Worm (Caenorhabditis elegans): ENCODE data around the gene shc-2.

DNA sequence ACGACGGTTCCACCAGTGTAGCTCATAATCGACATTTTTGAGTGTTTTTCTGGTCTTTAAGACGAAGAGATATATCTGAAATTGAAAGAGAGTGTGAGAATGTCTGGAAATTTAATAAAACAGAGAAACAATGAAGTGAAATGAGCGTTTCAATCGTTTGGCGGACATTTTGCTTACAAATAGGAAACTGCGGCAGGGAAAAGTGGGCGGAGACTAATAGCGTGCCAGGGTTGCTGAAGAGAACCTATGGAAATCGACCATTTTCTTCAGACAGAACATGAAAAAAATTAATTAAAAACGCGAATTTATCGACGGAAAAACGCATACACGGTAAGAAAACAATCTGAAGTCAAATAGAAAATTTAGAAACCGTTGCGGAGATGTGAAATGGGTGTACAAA is 13.6 kb upstream of the shc-2 start, which contains the start of gene pbs-3:
- TF ChIP-seq lin-13 (tag; optimal IDR thresholded peaks at IDR 0.05) (peak; percentile 24), cnd-1 (tag; optimal IDR thresholded peaks at IDR 0.05) (no peak), elt-3 (tag; optimal IDR thresholded peaks at IDR 0.05) (no peak), unc-62 (GFP tag; optimal IDR thresholded peaks at IDR 0.05) (no peak), lsy-2 (tag; optimal IDR thresholded peaks at IDR 0.05) (peak; percentile 62), ztf-11 (tag; optimal IDR thresholded peaks at IDR 0.05) (no peak), nhr-12 (tag; optimal IDR thresholded peaks at IDR 0.05) (no peak), pha-4 (tag; optimal IDR thresholded peaks at IDR 0.05) (peak; percentile 19), lin-32 (GFP tag; optimal IDR thresholded peaks at IDR 0.05) (no peak), tbx-8 (GFP tag; optimal IDR thresholded peaks at IDR 0.05) (no peak), elt-1 (tag; optimal IDR thresholded peaks at IDR 0.05; ENCODE audit: borderline replicate concordance, insufficient read depth) (no peak)

Measured in whole organism, mixed stage, embryonic.